Worm (Caenorhabditis elegans) whole organism, mixed stage, embryonic: ENCODE data around the gene F52H2.1.

Experiments used
- ces-1 ChIP-seq: fragments of 150-350 bp; optimal IDR thresholded peaks from 2 replicates; lab custom pipeline; 2014; ENCODE audit warnings: missing biosample characterization, missing genetic modification reagents, missing genetic modification characterization
- elt-1 ChIP-seq: sonication (generic microtip); optimal IDR thresholded peaks from 2 replicates; lab custom pipeline; 2017; ENCODE audit warnings: missing genetic modification characterization, mild to moderate bottlenecking, missing compliant biosample characterization, antibody characterized with exemption, moderate library complexity, borderline replicate concordance; ENCODE audit not compliant: insufficient read depth
- lin-13 ChIP-seq: fragments of 150-350 bp; optimal IDR thresholded peaks from 2 replicates; lab custom pipeline; 2014; ENCODE audit warnings: missing biosample characterization, missing genetic modification characterization
- nhr-76 ChIP-seq: sonication (generic microtip); optimal IDR thresholded peaks from 2 replicates; lab custom pipeline; 2017; ENCODE audit warnings: missing biosample characterization, missing genetic modification characterization
- unc-120 ChIP-seq: sonication (generic microtip); optimal IDR thresholded peaks from 2 replicates; lab custom pipeline; 2017; ENCODE audit warnings: missing genetic modification characterization, missing compliant biosample characterization; ENCODE audit not compliant: poor library complexity, severe bottlenecking
- ztf-11 ChIP-seq: fragments of 150-350 bp; optimal IDR thresholded peaks from 2 replicates; lab custom pipeline; 2014; ENCODE audit warnings: missing biosample characterization, missing genetic modification characterization

DNA sequence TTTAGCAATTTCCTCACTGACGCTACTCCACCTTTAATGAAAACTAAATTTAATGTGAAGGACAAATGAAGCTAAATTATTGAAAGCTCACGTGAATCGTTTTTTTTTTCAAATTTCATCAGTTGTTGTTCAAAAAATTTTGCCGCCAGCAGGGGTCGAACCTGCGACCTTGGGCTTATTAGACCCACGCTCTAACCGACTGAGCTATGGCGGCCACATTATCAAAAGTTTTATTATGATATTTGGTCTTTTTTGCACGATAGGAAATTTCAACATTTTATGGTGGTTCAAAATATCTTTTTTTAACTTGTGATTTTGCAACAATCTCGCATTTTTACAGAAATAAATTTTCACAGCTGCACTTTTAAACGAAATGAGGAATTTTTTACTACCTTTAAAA is 46.8 kb upstream of the F52H2.1 start:
- TF ChIP-seq ces-1 (GFP tag; lab: Kevin White, UChicago) (no peak), elt-1 (tag; lab: Kevin White, UChicago) (no peak), nhr-76 (tag; lab: Kevin White, UChicago) (no peak), ztf-11 (tag; lab: Kevin White, UChicago) (no peak), unc-120 (tag; lab: Kevin White, UChicago) (no peak), lin-13 (tag; lab: Kevin White, UChicago) (no peak)
